Fruit fly (Drosophila melanogaster) whole organism, prepupa: ENCODE results near the gene RabX6.

ENCODE experiments used
- Blimp-1 ChIP-seq: fragments of 200-800 bp; sonication (Bioruptor generic); optimal IDR thresholded peaks from 3 replicates; lab custom pipeline; 2017; ENCODE audit warnings: missing biosample characterization, missing genetic modification characterization, mild to moderate bottlenecking, moderate library complexity, missing genetic modification reagents
- CG10631 ChIP-seq: fragments of 200-800 bp; sonication (Bioruptor generic); optimal IDR thresholded peaks from 2 replicates; lab custom pipeline; 2016; ENCODE audit warnings: missing biosample characterization, missing genetic modification characterization
- CG10669 ChIP-seq: fragments of 200-800 bp; sonication (Bioruptor generic); optimal IDR thresholded peaks from 3 replicates; lab custom pipeline; 2018; ENCODE audit warnings: missing biosample characterization, mild to moderate bottlenecking, missing genetic modification characterization, moderate library complexity
- CG11294 ChIP-seq: fragments of 200-800 bp; sonication (Bioruptor generic); IDR thresholded peaks from 2 replicates; pipeline ENCODE4 v1.3.6; 2022; ENCODE audit warnings: missing biosample characterization, missing genetic modification characterization
- CG11762 ChIP-seq: fragments of 200-800 bp; sonication (Bioruptor generic); optimal IDR thresholded peaks from 3 replicates; lab custom pipeline; 2016; ENCODE audit warnings: missing biosample characterization, missing genetic modification characterization; ENCODE audit not compliant: insufficient read depth
- CG11902 ChIP-seq: fragments of 200-800 bp; sonication (Bioruptor generic); optimal IDR thresholded peaks from 3 replicates; lab custom pipeline; 2016; ENCODE audit warnings: missing biosample characterization, missing genetic modification characterization
- CG15336 ChIP-seq: fragments of 200-800 bp; sonication (Bioruptor generic); IDR thresholded peaks from 2 replicates; pipeline ENCODE4 v1.3.6; 2022; ENCODE audit warnings: missing biosample characterization, missing genetic modification characterization
- CG1621 ChIP-seq: fragments of 200-800 bp; sonication (Bioruptor generic); optimal IDR thresholded peaks from 3 replicates; lab custom pipeline; 2018; ENCODE audit warnings: missing biosample characterization, mild to moderate bottlenecking, missing genetic modification characterization
- CG16779 ChIP-seq: fragments of 200-800 bp; sonication (Bioruptor generic); optimal IDR thresholded peaks from 3 replicates; lab custom pipeline; 2017; ENCODE audit warnings: missing biosample characterization, mild to moderate bottlenecking, missing genetic modification characterization
- CG31627 ChIP-seq: fragments of 200-800 bp; sonication (Bioruptor generic); optimal IDR thresholded peaks from 3 replicates; lab custom pipeline; 2016; ENCODE audit warnings: missing biosample characterization, missing genetic modification characterization
- CG32006 ChIP-seq: fragments of 200-800 bp; sonication (Bioruptor generic); optimal IDR thresholded peaks from 3 replicates; lab custom pipeline; 2017; ENCODE audit warnings: missing biosample characterization, mild to moderate bottlenecking, missing genetic modification characterization
- CG34406 ChIP-seq: fragments of 200-800 bp; sonication (Bioruptor generic); optimal IDR thresholded peaks from 3 replicates; lab custom pipeline; 2016; ENCODE audit warnings: missing biosample characterization, missing genetic modification characterization
- CG4318 ChIP-seq: fragments of 200-800 bp; sonication (Bioruptor generic); optimal IDR thresholded peaks from 3 replicates; lab custom pipeline; 2017; ENCODE audit warnings: missing biosample characterization, mild to moderate bottlenecking, missing genetic modification characterization
- CG6163 ChIP-seq: fragments of 200-800 bp; sonication (Bioruptor generic); IDR thresholded peaks from 3 replicates; pipeline ENCODE4 v1.3.6; 2022; ENCODE audit warnings: missing biosample characterization, missing genetic modification characterization
- CG7368 ChIP-seq: fragments of 200-800 bp; sonication (Bioruptor generic); optimal IDR thresholded peaks from 3 replicates; lab custom pipeline; 2016; ENCODE audit warnings: missing biosample characterization, missing genetic modification characterization
- CG8119 ChIP-seq: fragments of 200-800 bp; sonication (Bioruptor generic); IDR thresholded peaks from 3 replicates; pipeline ENCODE4 v1.3.6; 2022; ENCODE audit warnings: missing biosample characterization, missing genetic modification characterization
- CG8319 ChIP-seq: fragments of 200-800 bp; sonication (Bioruptor generic); optimal IDR thresholded peaks from 3 replicates; lab custom pipeline; 2016; ENCODE audit warnings: missing biosample characterization, missing genetic modification characterization
- CG8632 ChIP-seq: fragments of 200-800 bp; sonication (Bioruptor generic); optimal IDR thresholded peaks from 3 replicates; lab custom pipeline; 2016; ENCODE audit warnings: missing biosample characterization, missing genetic modification characterization
- CG9139 ChIP-seq: fragments of 200-800 bp; sonication (Bioruptor generic); optimal IDR thresholded peaks from 3 replicates; lab custom pipeline; 2017; ENCODE audit warnings: missing biosample characterization, mild to moderate bottlenecking, missing genetic modification characterization
- Eip75B ChIP-seq: fragments of 200-800 bp; sonication (Bioruptor generic); optimal IDR thresholded peaks from 3 replicates; lab custom pipeline; 2016; ENCODE audit warnings: missing biosample characterization, missing genetic modification characterization
- Eip78C ChIP-seq: fragments of 200-800 bp; sonication (Bioruptor generic); peaks from one replicate; lab custom pipeline; 2016; ENCODE audit warnings: missing biosample characterization, missing genetic modification characterization
- Eip93F ChIP-seq: fragments of 200-800 bp; sonication (Bioruptor generic); optimal IDR thresholded peaks from 2 replicates; lab custom pipeline; 2016; ENCODE audit warnings: missing biosample characterization, mild to moderate bottlenecking, missing genetic modification characterization
- Ets21C ChIP-seq: fragments of 200-800 bp; sonication (Bioruptor generic); optimal IDR thresholded peaks from 3 replicates; lab custom pipeline; 2016; ENCODE audit warnings: missing biosample characterization, missing genetic modification characterization
- Ets96B ChIP-seq: fragments of 200-800 bp; optimal IDR thresholded peaks from 2 replicates; lab custom pipeline; 2019; ENCODE audit warnings: missing biosample characterization, mild to moderate bottlenecking, missing genetic modification characterization, moderate library complexity
- Gug ChIP-seq: fragments of 200-800 bp; sonication (Bioruptor generic); IDR thresholded peaks from 2 replicates; pipeline ENCODE4 v1.3.6; 2022; ENCODE audit warnings: missing biosample characterization, missing genetic modification characterization
- Hr38 ChIP-seq: sonication (Bioruptor generic); optimal IDR thresholded peaks from 2 replicates; lab custom pipeline; 2016; ENCODE audit warnings: missing biosample characterization, missing genetic modification characterization
- Hr39 ChIP-seq: fragments of 200-800 bp; sonication (Bioruptor generic); optimal IDR thresholded peaks from 2 replicates; lab custom pipeline; 2016; ENCODE audit warnings: missing biosample characterization, missing genetic modification characterization
- Hr4 ChIP-seq: fragments of 200-800 bp; sonication (Bioruptor generic); optimal IDR thresholded peaks from 3 replicates; lab custom pipeline; 2016; ENCODE audit warnings: missing biosample characterization, missing genetic modification characterization
- Lpt ChIP-seq: fragments of 200-800 bp; sonication (Bioruptor generic); optimal IDR thresholded peaks from 3 replicates; lab custom pipeline; 2016; ENCODE audit warnings: missing biosample characterization, missing genetic modification characterization
- OdsH ChIP-seq: fragments of 200-800 bp; sonication (Bioruptor generic); optimal IDR thresholded peaks from 3 replicates; lab custom pipeline; 2016; ENCODE audit warnings: missing biosample characterization, missing genetic modification characterization
- Smox ChIP-seq: fragments of 200-800 bp; sonication (Bioruptor generic); optimal IDR thresholded peaks from 3 replicates; lab custom pipeline; 2016; ENCODE audit warnings: missing biosample characterization, missing genetic modification characterization
- Sox102F ChIP-seq: fragments of 200-800 bp; sonication (Bioruptor generic); optimal IDR thresholded peaks from 2 replicates; lab custom pipeline; 2016; ENCODE audit warnings: missing biosample characterization, mild to moderate bottlenecking, missing genetic modification characterization
- Sox14 ChIP-seq: fragments of 200-800 bp; sonication (Bioruptor generic); optimal IDR thresholded peaks from 3 replicates; lab custom pipeline; 2016; ENCODE audit warnings: missing biosample characterization, missing genetic modification characterization
- Sox15 ChIP-seq: fragments of 200-800 bp; sonication (Bioruptor generic); optimal IDR thresholded peaks from 3 replicates; lab custom pipeline; 2016; ENCODE audit warnings: missing biosample characterization, missing genetic modification characterization
- achi ChIP-seq: fragments of 200-800 bp; sonication (Bioruptor generic); optimal IDR thresholded peaks from 3 replicates; lab custom pipeline; 2016; ENCODE audit warnings: missing biosample characterization, missing genetic modification characterization
- acj6 ChIP-seq: fragments of 200-800 bp; sonication (Bioruptor generic); optimal IDR thresholded peaks from 3 replicates; lab custom pipeline; 2016; ENCODE audit warnings: missing biosample characterization, missing genetic modification characterization
- cyc ChIP-seq: fragments of 200-800 bp; sonication (Bioruptor generic); optimal IDR thresholded peaks from 3 replicates; lab custom pipeline; 2016; ENCODE audit warnings: missing biosample characterization, missing genetic modification characterization
- dac ChIP-seq: fragments of 200-800 bp; sonication (Bioruptor generic); optimal IDR thresholded peaks from 2 replicates; lab custom pipeline; 2017; ENCODE audit warnings: missing biosample characterization, mild to moderate bottlenecking, missing genetic modification characterization
- dsx ChIP-seq: fragments of 200-800 bp; optimal IDR thresholded peaks from 3 replicates; lab custom pipeline; 2019; ENCODE audit warnings: missing biosample characterization, mild to moderate bottlenecking, missing genetic modification characterization, moderate library complexity; ENCODE audit not compliant: poor library complexity, severe bottlenecking
- eg ChIP-seq: fragments of 200-800 bp; sonication (Bioruptor generic); IDR thresholded peaks from 3 replicates; pipeline ENCODE4 v1.3.6; 2022; ENCODE audit warnings: missing biosample characterization, missing genetic modification characterization
- esn ChIP-seq: fragments of 200-800 bp; sonication (Bioruptor generic); optimal IDR thresholded peaks from 2 replicates; lab custom pipeline; 2016; ENCODE audit warnings: missing biosample characterization, mild to moderate bottlenecking, missing genetic modification characterization, moderate library complexity
- lz ChIP-seq: fragments of 200-800 bp; sonication (Bioruptor generic); optimal IDR thresholded peaks from 3 replicates; lab custom pipeline; 2016; ENCODE audit warnings: missing biosample characterization, missing genetic modification characterization
- pdm3 ChIP-seq: fragments of 200-800 bp; sonication (Bioruptor generic); optimal IDR thresholded peaks from 3 replicates; lab custom pipeline; 2016; ENCODE audit warnings: missing biosample characterization, missing genetic modification characterization
- salr ChIP-seq, 2 experiments: fragments of 200-800 bp; sonication (Bioruptor generic); optimal IDR thresholded peaks; 3 replicates each; lab custom pipeline; 2016 to 2018; ENCODE audit warnings: missing biosample characterization in 2 of 2, missing genetic modification characterization in 2 of 2, mild to moderate bottlenecking in 1 of 2
- ss ChIP-seq, 2 experiments: fragments of 200-800 bp; sonication (Bioruptor generic); optimal IDR thresholded peaks; 2 replicates in 1 of 2; 3 replicates in 1 of 2; lab custom pipeline; 2017 to 2018; ENCODE audit warnings: mild to moderate bottlenecking in 2 of 2, missing biosample characterization in 2 of 2, missing genetic modification characterization in 2 of 2, moderate library complexity in 1 of 2
- svp ChIP-seq: fragments of 200-800 bp; sonication (Bioruptor generic); peaks from one replicate; lab custom pipeline; 2016; ENCODE audit warnings: missing biosample characterization, missing genetic modification characterization
- topi ChIP-seq: fragments of 200-800 bp; sonication (Bioruptor generic); optimal IDR thresholded peaks from 3 replicates; lab custom pipeline; 2016; ENCODE audit warnings: missing biosample characterization, missing genetic modification characterization

Gene RabX6

dm6 chr3L:716078-716477, 25.8 kb downstream of the RabX6 start (continued):
- TF ChIP-seq CG31627 (no peak), CG10631 (GFP tag; lab: Kevin White, UChicago) (peak; percentile 8), Ets96B (tag; lab: Kevin White, UChicago) (no peak), CG1621 (tag; lab: Kevin White, UChicago) (no peak), Ets21C (GFP tag; lab: Kevin White, UChicago) (no peak), Smox (no peak), esn (GFP tag; lab: Kevin White, UChicago) (peak; percentile 19), salr (GFP tag; optimal IDR thresholded peaks at IDR 0.05; lab: Kevin White, UChicago) (no peak), CG8119 (GFP tag; lab: Robert Waterston, UW) (no peak), CG7368 (GFP tag; lab: Kevin White, UChicago) (no peak), Eip78C (GFP tag; lab: Kevin White, UChicago) (peak; percentile 63), Sox102F (GFP tag; lab: Kevin White, UChicago) (peak; percentile 7), OdsH (GFP tag; lab: Kevin White, UChicago) (no peak), Lpt (GFP tag; lab: Kevin White, UChicago) (no peak), dac (no peak), acj6 (no peak), Eip93F (GFP tag; lab: Kevin White, UChicago) (no peak), Hr39 (GFP tag; lab: Kevin White, UChicago) (no peak), Sox15 (no peak), svp (GFP tag; lab: Kevin White, UChicago) (peak; percentile 62), cyc (no peak), CG32006 (GFP tag; lab: Kevin White, UChicago) (no peak), pdm3 (no peak), CG10669 (GFP tag; lab: Kevin White, UChicago) (no peak), CG34406 (no peak), eg (GFP tag; lab: Robert Waterston, UW) (no peak)

dm6 chr3L:718378-718777, 28.1 kb downstream of the RabX6 start:
- TF ChIP-seq CG8319 (GFP tag; lab: Kevin White, UChicago) = no peak
- TF ChIP-seq Eip78C (GFP tag; lab: Kevin White, UChicago) = peak; percentile 21
- TF ChIP-seq CG32006 (GFP tag; lab: Kevin White, UChicago) = peak; percentile 0
- no peak for TF ChIP-seq Smox
- no peak for TF ChIP-seq CG11294

DNA sequence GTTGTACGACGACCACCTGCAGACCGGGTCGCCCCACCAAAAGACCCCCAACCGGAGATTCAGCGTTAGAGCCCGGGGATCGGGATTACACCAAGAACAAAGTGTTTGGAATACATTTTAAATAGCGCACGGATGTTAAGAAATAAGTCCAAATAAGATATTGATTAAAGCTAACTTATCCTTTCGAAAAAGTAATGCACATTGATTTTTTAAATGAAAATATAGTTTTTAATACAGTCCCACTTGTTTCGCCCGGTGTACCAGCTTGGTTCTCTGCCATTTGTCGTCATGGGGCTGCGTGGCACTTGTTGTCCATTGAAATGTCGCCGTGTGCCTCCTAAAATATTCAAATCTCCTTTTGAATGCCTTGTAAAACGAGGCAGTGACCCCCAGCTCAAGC, 30.7 kb downstream of the RabX6 start:
- TF ChIP-seq ss (GFP tag; optimal IDR thresholded peaks at IDR 0.05; lab: Kevin White, UChicago) (no peak), eg (GFP tag; lab: Robert Waterston, UW) (peak; percentile 83), CG8632 (GFP tag; lab: Kevin White, UChicago) (no peak), Hr38 (GFP tag; lab: Kevin White, UChicago) (no peak), Hr4 (GFP tag; lab: Kevin White, UChicago) (peak; percentile 47), lz (GFP tag; lab: Kevin White, UChicago) (peak; percentile 8), Smox (no peak), esn (GFP tag; lab: Kevin White, UChicago) (peak; percentile 6), Gug (GFP tag; lab: Robert Waterston, UW) (peak; percentile 66), dac (peak; percentile 56), dsx (GFP tag; lab: Kevin White, UChicago) (no peak), CG31627 (no peak), Eip78C (GFP tag; lab: Kevin White, UChicago) (peak; percentile 38), Sox15 (no peak), achi (GFP tag; lab: Kevin White, UChicago) (peak; percentile 59), CG6163 (GFP tag; lab: Robert Waterston, UW) (peak; percentile 83; the same call in 2 of the 3 replicates), topi (no peak), Eip75B (GFP tag; lab: Kevin White, UChicago) (peak; percentile 40), CG16779 (tag; lab: Kevin White, UChicago) (no peak), CG9139 (GFP tag; lab: Kevin White, UChicago) (no peak), CG34406 (no peak), CG10631 (GFP tag; lab: Kevin White, UChicago) (peak; percentile 66), salr (GFP tag; optimal IDR thresholded peaks at IDR 0.05; lab: Kevin White, UChicago) (peak in 1 of 2 experiments; percentile 57), pdm3 (peak; percentile 19), Sox14 (GFP tag; lab: Kevin White, UChicago) (peak; percentile 21), Ets96B (tag; lab: Kevin White, UChicago) (no peak), CG11902 (GFP tag; lab: Kevin White, UChicago) (no peak), CG7368 (GFP tag; lab: Kevin White, UChicago) (no peak), CG15336 (GFP tag; lab: Robert Waterston, UW) (peak; percentile 87), Lpt (GFP tag; lab: Kevin White, UChicago) (peak; percentile 50), Blimp-1 (GFP tag; lab: Kevin White, UChicago) (no peak), CG11762 (GFP tag; lab: Kevin White, UChicago) (no peak), Hr39 (GFP tag; lab: Kevin White, UChicago) (no peak), CG4318 (GFP tag; lab: Kevin White, UChicago) (peak; percentile 57)
